Fruit fly (Drosophila melanogaster): ENCODE results near the gene CG4577.
A peak's percentile ranks its signal among the peaks of the same experiment; 100 is the strongest.

The CG4577 gene

DNA sequence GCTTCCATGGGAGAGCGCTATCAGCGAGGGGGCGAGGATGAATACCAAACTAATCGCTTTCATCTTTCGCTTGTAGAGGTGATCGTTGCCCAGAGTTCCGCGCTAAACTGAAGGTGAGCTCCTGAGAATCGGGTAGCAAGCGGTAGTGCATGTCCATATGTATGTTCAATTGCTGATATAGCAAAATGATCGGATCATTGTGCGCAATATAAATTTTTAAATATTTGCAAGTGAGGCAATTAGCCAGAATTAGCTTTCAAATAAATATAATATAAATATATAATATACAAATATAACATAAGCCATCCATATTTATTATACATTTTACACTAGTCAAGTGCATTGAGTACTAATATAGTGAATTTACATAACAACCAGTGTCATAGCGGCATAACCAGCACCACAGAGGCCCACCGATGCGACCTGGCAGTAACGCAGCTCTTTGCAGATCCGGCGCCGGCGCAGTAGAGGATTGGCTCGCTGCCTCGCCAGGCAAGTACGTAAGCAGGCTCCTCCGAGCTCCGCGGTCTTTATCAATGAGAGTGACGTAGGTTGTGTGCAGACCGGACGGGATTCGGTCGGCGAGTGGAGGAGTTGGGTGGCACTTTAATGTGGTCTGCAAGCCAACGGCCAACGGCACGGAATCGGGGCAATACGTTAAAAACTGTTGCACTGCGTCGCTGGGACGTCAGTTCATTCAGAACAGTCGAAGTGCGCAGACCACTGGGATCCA, at the start of gene CG4577, which contains the start of gene Iris:
Gene CG4577 (plus strand): TSS at position 683 of the 733 bp plus-strand sequence.
Gene Iris (minus strand): TSS at position 88 of the 733 bp plus-strand sequence.
- TF ChIP-seq ttk (optimal IDR thresholded peaks at IDR 0.05) = no peak
- TF ChIP-seq insv (optimal IDR thresholded peaks at IDR 0.05) = no peak
- TF ChIP-seq h (optimal IDR thresholded peaks at IDR 0.05) = no peak
- no peak for TF ChIP-seq Sin3A (optimal IDR thresholded peaks at IDR 0.05)
- no peak for TF ChIP-seq psq (optimal IDR thresholded peaks at IDR 0.05)
- no peak for TF ChIP-seq Myc (optimal IDR thresholded peaks at IDR 0.05)

DNA sequence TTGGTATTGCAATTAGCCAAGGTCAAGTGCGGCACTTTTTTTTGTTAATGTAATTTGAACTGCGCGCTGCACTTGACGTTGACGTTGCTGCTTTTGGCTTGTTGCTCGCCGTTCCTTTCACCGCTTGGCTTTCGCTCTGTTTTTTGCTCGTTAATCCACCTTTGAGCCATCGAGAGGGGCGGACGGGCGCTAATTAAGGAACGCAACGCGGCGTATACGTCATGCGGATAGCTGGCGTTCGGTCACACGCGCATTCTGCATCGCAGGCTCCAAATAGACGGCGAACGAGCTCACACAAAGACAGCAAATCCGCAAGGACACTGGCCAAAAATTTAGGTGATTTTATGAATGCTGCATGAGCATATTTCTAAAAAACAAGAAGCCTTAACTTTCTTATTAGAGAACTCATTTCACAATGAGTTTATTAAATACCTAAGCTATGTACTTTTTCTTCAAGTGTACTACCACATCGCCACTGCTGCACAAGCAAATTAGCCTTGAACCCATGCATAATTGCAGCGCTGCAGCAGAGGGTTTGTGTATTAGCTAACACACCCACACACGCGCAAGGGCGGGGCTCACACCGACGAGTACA, 48.1 kb upstream of the CG4577 start:
- TF ChIP-seq ttk (optimal IDR thresholded peaks at IDR 0.05) (no peak), psq (optimal IDR thresholded peaks at IDR 0.05) (no peak), insv (optimal IDR thresholded peaks at IDR 0.05) (no peak)

DNA sequence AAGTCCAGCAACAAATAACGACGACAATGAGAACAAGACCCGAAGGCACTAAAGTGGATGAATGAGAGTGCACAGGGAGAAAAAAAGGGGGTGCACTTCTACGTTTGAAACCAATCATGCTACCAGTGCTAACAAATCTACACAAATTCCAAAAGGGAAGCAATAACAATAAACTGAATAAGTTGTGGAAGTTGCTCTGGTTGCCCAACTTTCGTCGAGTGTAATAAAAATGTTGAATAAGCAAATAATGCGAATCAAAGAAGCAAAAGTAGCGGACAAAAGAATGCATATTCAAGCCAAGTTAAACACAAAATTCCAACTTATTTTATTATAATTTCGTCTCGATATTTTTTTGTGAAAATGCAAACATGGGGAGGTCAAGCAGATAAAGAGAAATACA, 42.8 kb upstream of the CG4577 start:
- TF ChIP-seq ttk (optimal IDR thresholded peaks at IDR 0.05) = no peak
- no peak for TF ChIP-seq Sin3A (optimal IDR thresholded peaks at IDR 0.05)
- TF ChIP-seq psq (optimal IDR thresholded peaks at IDR 0.05) = no peak
- TF ChIP-seq h (optimal IDR thresholded peaks at IDR 0.05) = no peak
- no peak for TF ChIP-seq insv (optimal IDR thresholded peaks at IDR 0.05)
- no peak for TF ChIP-seq Myc (optimal IDR thresholded peaks at IDR 0.05)

DNA sequence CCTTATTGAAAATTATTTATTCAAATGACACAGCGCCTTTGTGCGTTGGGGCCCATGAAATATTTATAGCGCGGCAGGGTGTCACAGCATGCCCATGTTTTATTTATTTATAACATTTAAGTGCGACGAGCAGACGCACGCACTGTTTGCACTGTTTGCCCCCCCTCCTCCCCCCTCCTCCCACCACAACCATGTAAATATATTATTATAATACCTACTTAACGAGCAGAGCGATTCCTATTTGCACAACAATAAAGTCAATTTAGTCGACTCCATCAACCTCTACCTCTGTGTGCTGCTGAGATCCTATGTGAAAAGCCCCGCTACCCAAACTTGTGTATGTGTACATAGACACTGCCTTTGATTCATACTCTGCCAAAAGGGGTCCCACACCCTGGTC, 39.8 kb upstream of the CG4577 start:
- TF ChIP-seq Myc (optimal IDR thresholded peaks at IDR 0.05) (no peak), insv (optimal IDR thresholded peaks at IDR 0.05) (no peak), h (optimal IDR thresholded peaks at IDR 0.05) (no peak), psq (optimal IDR thresholded peaks at IDR 0.05) (no peak), ttk (optimal IDR thresholded peaks at IDR 0.05) (no peak), Sin3A (optimal IDR thresholded peaks at IDR 0.05) (no peak)

DNA sequence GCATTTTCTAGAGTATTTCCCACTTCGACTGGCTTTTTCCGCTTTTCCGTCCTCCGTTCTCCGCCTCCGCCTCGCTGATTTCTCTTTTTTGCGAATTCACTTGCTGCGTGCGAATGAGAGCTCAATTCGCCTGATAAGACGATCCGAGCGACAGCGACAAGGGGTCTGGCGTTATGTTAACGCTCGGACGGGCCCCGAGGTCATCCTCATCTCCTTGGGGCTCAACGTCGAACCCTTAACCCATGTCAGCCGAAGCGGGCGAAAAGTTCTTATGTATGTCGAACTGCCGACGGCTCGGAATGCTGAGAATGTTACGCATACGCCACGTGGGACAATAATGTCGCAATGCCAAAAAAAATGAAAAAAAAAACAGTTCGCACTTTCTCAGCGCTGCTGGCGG, 39.0 kb upstream of the CG4577 start:
- TF ChIP-seq psq (optimal IDR thresholded peaks at IDR 0.05) (no peak), Sin3A (optimal IDR thresholded peaks at IDR 0.05) (no peak), Myc (optimal IDR thresholded peaks at IDR 0.05) (no peak), ttk (optimal IDR thresholded peaks at IDR 0.05) (no peak), h (optimal IDR thresholded peaks at IDR 0.05) (no peak), insv (optimal IDR thresholded peaks at IDR 0.05) (no peak)

DNA sequence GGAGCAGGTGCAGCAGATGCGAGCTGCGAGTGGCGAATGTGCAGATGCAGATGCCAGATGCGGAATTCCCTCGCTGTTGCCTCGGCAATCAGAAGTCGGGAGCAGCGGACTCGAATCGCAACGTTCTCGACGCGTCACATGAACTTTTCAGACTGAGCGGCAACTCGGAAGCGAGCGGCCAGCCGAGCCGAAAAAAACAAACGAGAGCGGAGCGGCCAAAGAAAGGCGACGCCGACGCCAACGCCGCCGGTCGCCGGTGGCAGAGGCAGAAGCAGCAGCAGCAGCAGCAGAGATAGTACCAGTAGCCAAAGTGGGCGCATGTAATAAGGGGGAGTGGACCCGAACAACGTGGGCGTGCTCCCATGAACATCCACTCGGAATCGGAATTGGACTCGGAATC, 32.1 kb upstream of the CG4577 start, which contains the start of gene CG4629:
Gene CG4629 (minus strand): TSS at position 156 of the 400 bp plus-strand sequence.
- TF ChIP-seq insv (optimal IDR thresholded peaks at IDR 0.05) (no peak), psq (optimal IDR thresholded peaks at IDR 0.05) (no peak), Sin3A (optimal IDR thresholded peaks at IDR 0.05) (no peak), Myc (optimal IDR thresholded peaks at IDR 0.05) (no peak), h (optimal IDR thresholded peaks at IDR 0.05) (no peak), ttk (optimal IDR thresholded peaks at IDR 0.05) (no peak)

DNA sequence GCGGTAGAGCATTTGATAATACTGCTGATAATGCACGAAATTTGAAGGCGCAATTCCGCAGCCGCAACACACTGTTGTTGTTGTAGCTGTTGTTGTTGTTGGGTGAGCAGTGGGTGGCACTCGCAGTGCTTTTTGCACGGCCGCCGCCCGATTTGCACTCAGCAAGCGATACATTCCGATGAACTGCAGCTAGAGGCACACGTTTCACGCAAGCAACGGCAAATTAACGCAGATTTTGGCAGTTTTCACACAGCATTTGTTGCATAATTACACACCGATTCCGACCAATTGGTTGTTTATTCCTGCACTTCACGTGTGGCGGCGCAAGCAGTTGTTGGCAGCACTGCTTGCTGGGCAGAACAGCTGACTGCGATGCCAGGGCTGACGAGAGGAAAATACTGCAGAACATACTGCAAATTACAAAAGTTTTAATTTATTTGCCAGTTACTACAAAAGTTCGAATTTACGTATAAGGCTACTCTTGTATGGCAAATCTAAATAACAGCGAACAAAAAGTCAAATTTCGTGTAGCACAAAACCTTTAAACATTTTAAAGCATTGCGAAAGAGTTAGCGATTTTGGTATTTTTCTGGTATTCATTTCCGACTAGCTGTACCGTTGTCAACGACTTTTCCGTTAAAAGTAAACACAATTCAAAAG, 26.3 kb upstream of the CG4577 start, which contains the start of the genes PolrMT and CG14339:
Gene PolrMT (minus strand): TSS at position 345 of the 660 bp plus-strand sequence.
Gene CG14339 (plus strand): TSS at position 512 of the 660 bp plus-strand sequence.
- no peak for TF ChIP-seq Myc (optimal IDR thresholded peaks at IDR 0.05)
- TF ChIP-seq Sin3A (optimal IDR thresholded peaks at IDR 0.05) = no peak
- TF ChIP-seq ttk (optimal IDR thresholded peaks at IDR 0.05) = no peak
- TF ChIP-seq psq (optimal IDR thresholded peaks at IDR 0.05) = no peak
- no peak for TF ChIP-seq h (optimal IDR thresholded peaks at IDR 0.05)
- no peak for TF ChIP-seq insv (optimal IDR thresholded peaks at IDR 0.05)

DNA sequence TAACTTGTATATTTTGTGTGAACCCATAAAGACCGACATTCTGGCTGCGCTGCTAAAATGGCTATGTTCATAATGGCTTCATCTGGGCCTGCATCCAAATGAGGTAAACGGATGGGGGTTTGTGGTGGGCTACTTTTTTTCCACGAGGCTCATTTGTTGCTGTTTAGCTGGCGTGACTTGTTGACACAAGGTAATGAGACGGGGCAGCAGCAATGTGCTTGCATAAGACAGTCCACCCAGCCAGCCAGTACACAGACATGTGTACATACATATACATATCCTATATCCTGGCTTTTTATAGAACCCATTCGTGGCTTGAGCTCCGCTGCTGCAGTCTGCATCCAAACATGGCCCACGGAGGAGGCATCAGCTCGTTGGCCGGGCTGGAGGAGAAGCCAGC, 21.9 kb upstream of the CG4577 start, which contains the start of gene CG14340:
Gene CG14340 (plus strand): TSS at position 301 of the 400 bp plus-strand sequence.
- TF ChIP-seq insv (optimal IDR thresholded peaks at IDR 0.05) = no peak
- TF ChIP-seq h (optimal IDR thresholded peaks at IDR 0.05) = no peak
- no peak for TF ChIP-seq ttk (optimal IDR thresholded peaks at IDR 0.05)
- TF ChIP-seq Myc (optimal IDR thresholded peaks at IDR 0.05) = no peak
- TF ChIP-seq psq (optimal IDR thresholded peaks at IDR 0.05) = no peak
- no peak for TF ChIP-seq Sin3A (optimal IDR thresholded peaks at IDR 0.05)

DNA sequence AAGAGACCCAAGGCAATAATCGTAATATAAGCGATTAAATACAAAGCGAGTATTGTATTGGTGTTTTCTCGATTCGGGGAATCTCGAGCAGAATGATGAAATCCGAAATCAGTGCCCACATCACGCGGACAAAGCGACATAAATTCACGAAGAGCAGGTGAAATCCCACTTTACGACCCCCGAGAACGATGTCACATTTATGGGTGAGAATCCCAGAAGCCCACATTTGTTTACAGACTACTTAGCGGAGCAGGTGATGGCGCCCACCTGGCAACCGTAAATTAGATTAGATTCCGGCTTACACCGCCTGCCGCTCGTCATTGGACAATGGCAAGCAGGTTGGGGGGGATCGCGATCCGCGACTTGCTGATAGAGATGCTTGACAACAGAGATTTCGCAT, 20.3 kb upstream of the CG4577 start:
- TF ChIP-seq Sin3A (optimal IDR thresholded peaks at IDR 0.05) = no peak
- TF ChIP-seq ttk (optimal IDR thresholded peaks at IDR 0.05) = no peak
- no peak for TF ChIP-seq h (optimal IDR thresholded peaks at IDR 0.05)
- TF ChIP-seq Myc (optimal IDR thresholded peaks at IDR 0.05) = no peak
- no peak for TF ChIP-seq insv (optimal IDR thresholded peaks at IDR 0.05)
- no peak for TF ChIP-seq psq (optimal IDR thresholded peaks at IDR 0.05)

DNA sequence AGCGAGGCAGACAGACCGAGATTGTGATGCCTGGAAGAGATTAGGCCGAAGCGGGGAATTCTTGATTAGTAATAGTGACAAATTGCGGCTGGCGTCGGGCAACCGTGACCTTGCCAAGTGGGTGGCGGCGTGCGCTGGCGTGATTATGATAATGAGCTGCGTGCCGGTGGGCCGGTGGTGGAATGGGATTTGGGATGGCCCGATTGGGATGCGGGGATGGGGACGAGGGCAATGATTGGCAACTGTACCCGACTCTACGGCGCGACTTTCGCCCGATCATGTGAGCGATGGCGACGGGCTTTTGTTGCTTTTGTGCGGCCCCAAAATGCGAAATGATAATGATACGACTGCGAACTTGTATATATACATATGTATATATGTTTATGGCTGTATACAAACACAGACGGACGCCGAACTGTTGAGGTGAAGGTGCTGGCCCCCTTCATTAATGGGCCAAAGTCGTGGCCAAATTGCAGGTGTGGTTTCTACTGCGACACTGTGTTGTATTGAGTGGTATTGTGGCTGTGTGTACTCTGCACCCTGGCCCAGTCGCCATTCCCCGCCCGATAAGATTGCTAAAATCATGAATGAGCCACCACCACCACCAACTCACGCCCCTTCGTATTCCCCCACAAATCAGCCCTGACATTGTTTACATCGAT, 17.7 kb upstream of the CG4577 start:
- TF ChIP-seq Sin3A (optimal IDR thresholded peaks at IDR 0.05) (no peak), psq (optimal IDR thresholded peaks at IDR 0.05) (no peak), insv (optimal IDR thresholded peaks at IDR 0.05) (no peak), h (optimal IDR thresholded peaks at IDR 0.05) (peak; percentile 3)

DNA sequence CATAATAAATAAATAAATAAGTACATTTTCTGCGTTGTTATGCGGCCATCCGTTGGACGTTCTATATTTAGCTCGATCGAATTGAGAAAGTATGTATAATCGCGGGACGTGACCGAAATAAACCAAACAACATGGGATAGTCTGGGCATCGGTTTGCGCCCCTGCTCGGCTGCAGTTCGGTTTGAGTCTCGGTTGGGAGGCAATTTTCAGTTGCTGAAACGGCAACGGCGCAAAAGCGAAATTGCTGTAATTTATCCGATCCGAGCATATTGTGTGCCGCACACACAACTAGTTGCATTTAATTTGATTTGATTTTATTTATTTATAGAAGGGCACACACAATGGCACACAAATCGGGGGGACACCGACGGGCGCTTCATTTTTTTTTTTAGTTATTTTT, 16.3 kb upstream of the CG4577 start:
- TF ChIP-seq insv (optimal IDR thresholded peaks at IDR 0.05) = no peak
- no peak for TF ChIP-seq ttk (optimal IDR thresholded peaks at IDR 0.05)
- TF ChIP-seq Myc (optimal IDR thresholded peaks at IDR 0.05) = no peak
- TF ChIP-seq psq (optimal IDR thresholded peaks at IDR 0.05) = no peak
- no peak for TF ChIP-seq h (optimal IDR thresholded peaks at IDR 0.05)
- TF ChIP-seq Sin3A (optimal IDR thresholded peaks at IDR 0.05) = no peak
